Fruit fly (Drosophila melanogaster): Measurements from ENCODE around the gene CG34112.
A peak's percentile ranks its signal among the peaks of the same experiment; 100 is the strongest.

Gene CG34112

DNA sequence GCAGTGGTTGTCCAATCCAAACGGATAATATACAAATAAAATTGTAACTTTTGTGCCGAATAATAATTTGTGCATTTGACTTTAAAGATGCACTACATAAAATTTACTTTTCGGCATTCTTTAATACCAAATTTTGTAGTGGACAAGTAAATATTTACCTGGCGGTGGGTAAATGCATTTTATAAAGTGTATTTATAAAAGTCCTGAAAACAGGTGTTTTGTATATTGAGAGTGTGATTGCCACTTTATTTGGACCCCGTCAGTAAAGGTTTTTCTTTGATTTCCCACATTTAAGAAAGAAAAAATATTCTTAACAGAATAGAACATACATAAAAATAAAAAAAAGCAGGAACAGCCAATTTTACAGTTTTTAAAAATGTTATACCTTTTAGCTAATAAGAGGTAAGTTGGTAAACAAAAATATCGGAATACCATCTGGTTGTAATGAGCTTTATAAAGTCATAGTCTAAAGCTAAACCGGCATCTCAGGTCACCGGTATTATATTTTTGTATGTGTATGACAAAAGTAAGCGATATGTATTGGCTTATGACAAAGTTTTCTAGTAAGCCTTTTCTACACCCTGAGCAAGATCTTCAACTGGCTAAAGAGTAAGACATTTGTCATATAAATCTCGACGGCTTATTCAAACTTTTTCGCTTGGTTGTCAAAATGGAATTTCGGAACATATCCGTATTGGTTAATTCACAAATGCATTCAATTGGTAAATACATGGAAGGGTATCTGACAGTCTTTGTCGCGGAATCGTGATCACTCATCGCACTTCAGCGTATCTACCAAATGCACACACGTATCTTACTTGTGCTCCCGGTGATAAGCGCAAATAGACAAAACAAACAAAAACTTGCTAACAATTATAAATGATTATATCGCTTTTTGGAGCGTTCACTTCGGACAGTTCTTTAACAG lies 859 bp upstream of the CG34112 start (continued):
- TF ChIP-seq CG9817 (tag; optimal IDR thresholded peaks at IDR 0.05): peak; percentile 70
- peak; percentile 60 for TF ChIP-seq Nf-YB (GFP tag; optimal IDR thresholded peaks at IDR 0.05)
- TF ChIP-seq vvl (GFP tag; IDR thresholded peaks at IDR 0.05): peak; percentile 95
- peak; percentile 77 for TF ChIP-seq CG4424 (GFP tag; optimal IDR thresholded peaks at IDR 0.05)
- TF ChIP-seq CG3995 (GFP tag; optimal IDR thresholded peaks at IDR 0.05): peak; percentile 47
- TF ChIP-seq CG18764 (GFP tag; optimal IDR thresholded peaks at IDR 0.05): peak; percentile 67
- peak; percentile 85 for TF ChIP-seq Max (GFP tag; optimal IDR thresholded peaks at IDR 0.05)
- TF ChIP-seq HLHmδ (GFP tag; optimal IDR thresholded peaks at IDR 0.05): no peak
- TF ChIP-seq Drgx (GFP tag; IDR thresholded peaks at IDR 0.05): peak; percentile 95
- no peak for TF ChIP-seq CG6791 (GFP tag; IDR thresholded peaks at IDR 0.05; ENCODE audit: partially characterized antibody)
- peak; percentile 48; the same call in 1 of the 2 replicates for TF ChIP-seq CG17612 (GFP tag; IDR thresholded peaks at IDR 0.05)
- peak; percentile 28; the same call in 1 of the 2 replicates for TF ChIP-seq CG16779 (GFP tag; IDR thresholded peaks at IDR 0.05)
- TF ChIP-seq fd96Cb (tag; optimal IDR thresholded peaks at IDR 0.05): peak; percentile 84
- peak; percentile 81 for TF ChIP-seq Mes4 (GFP tag; optimal IDR thresholded peaks at IDR 0.05)
- TF ChIP-seq Poxn (GFP tag; IDR thresholded peaks at IDR 0.05): no peak
- peak; percentile 93 for TF ChIP-seq nmo (GFP tag; optimal IDR thresholded peaks at IDR 0.05)
- peak; percentile 89 for TF ChIP-seq E2f1 (GFP tag; IDR thresholded peaks at IDR 0.05)
- TF ChIP-seq CG6765 (GFP tag; optimal IDR thresholded peaks at IDR 0.05): peak; percentile 60
- TF ChIP-seq ase (GFP tag; IDR thresholded peaks at IDR 0.05): peak; percentile 85
- no peak for TF ChIP-seq knrl (GFP tag; IDR thresholded peaks at IDR 0.05; ENCODE audit: partially characterized antibody)
- no peak for TF ChIP-seq prd (optimal IDR thresholded peaks at IDR 0.05)
- peak; percentile 90 for TF ChIP-seq prd (GFP tag; IDR thresholded peaks at IDR 0.05)
- TF ChIP-seq Gug (GFP tag; IDR thresholded peaks at IDR 0.05): peak; percentile 81
- peak; percentile 5 for TF ChIP-seq B-H2 (GFP tag; optimal IDR thresholded peaks at IDR 0.05)
- TF ChIP-seq ci (GFP tag; IDR thresholded peaks at IDR 0.05): peak; percentile 93
- TF ChIP-seq CG4328 (GFP tag; optimal IDR thresholded peaks at IDR 0.05): peak; percentile 17
- peak; percentile 86 for TF ChIP-seq Ada2b (GFP tag; IDR thresholded peaks at IDR 0.05)
- peak; percentile 93 for TF ChIP-seq Sox102F (GFP tag; optimal IDR thresholded peaks at IDR 0.05)
- TF ChIP-seq CG31441 (GFP tag; IDR thresholded peaks at IDR 0.05): peak; percentile 91
- peak; percentile 75 for TF ChIP-seq fd64A (GFP tag; optimal IDR thresholded peaks at IDR 0.05)
- TF ChIP-seq lola (GFP tag; optimal IDR thresholded peaks at IDR 0.05): peak in 1 of 3 experiments; percentile 51
- peak; percentile 86 for TF ChIP-seq ken (GFP tag; IDR thresholded peaks at IDR 0.05)
- TF ChIP-seq tx (GFP tag; optimal IDR thresholded peaks at IDR 0.05): peak; percentile 84
- TF ChIP-seq Oli (tag; optimal IDR thresholded peaks at IDR 0.05): peak; percentile 90
- peak; percentile 78 for TF ChIP-seq exex (tag; optimal IDR thresholded peaks at IDR 0.05)
- TF ChIP-seq yki (optimal IDR thresholded peaks at IDR 0.05): no peak
- TF ChIP-seq trem (tag; optimal IDR thresholded peaks at IDR 0.05): peak; percentile 53
- peak; percentile 58 for TF ChIP-seq CG11085 (GFP tag; IDR thresholded peaks at IDR 0.05)
- no peak for TF ChIP-seq bigmax (GFP tag; optimal IDR thresholded peaks at IDR 0.05)
- TF ChIP-seq Fer1 (GFP tag; optimal IDR thresholded peaks at IDR 0.05): peak; percentile 90
- TF ChIP-seq schlank (tag; optimal IDR thresholded peaks at IDR 0.05): peak; percentile 82
- TF ChIP-seq Oaz (GFP tag; IDR thresholded peaks at IDR 0.05): no peak; the same call in 1 of the 2 replicates
- TF ChIP-seq Neu2 (GFP tag; optimal IDR thresholded peaks at IDR 0.05; ENCODE audit: borderline replicate concordance): no peak
- peak; percentile 73 for TF ChIP-seq emc (GFP tag; optimal IDR thresholded peaks at IDR 0.05)
- TF ChIP-seq CG10959 (GFP tag; IDR thresholded peaks at IDR 0.05): peak; percentile 51; the same call in 1 of the 2 replicates
- TF ChIP-seq zen2 (GFP tag; IDR thresholded peaks at IDR 0.05; ENCODE audit: partially characterized antibody): no peak
- TF ChIP-seq HLH54F (GFP tag; optimal IDR thresholded peaks at IDR 0.05): peak; percentile 88
- peak; percentile 88 for TF ChIP-seq mam (GFP tag; optimal IDR thresholded peaks at IDR 0.05)
- peak; percentile 86 for TF ChIP-seq CG32772 (GFP tag; IDR thresholded peaks at IDR 0.05)
